1 fruit fly cellular context compared by ENCODE assay signal in genomic region chrX:9042457-9043045, dm6.
TF ChIP-seq lines count a peak whose summit lies in the region.

No protein-coding gene starts in this region.

TF ChIP-seq in whole organism, embryonic, 481 proteins besides CTCF, POLR2A, EP300 and RAD21 (continued from another document):
- TF ChIP-seq Oli (tag; optimal IDR thresholded peaks at IDR 0.05; lab: Kevin White, UChicago): peak; percentile 7
- TF ChIP-seq D (optimal IDR thresholded peaks at IDR 0.05; lab: Kevin White, UChicago): peak; percentile 89
- no peak for TF ChIP-seq D (GFP tag; optimal IDR thresholded peaks at IDR 0.05; lab: Kevin White, UChicago)
- no peak for TF ChIP-seq bigmax (GFP tag; optimal IDR thresholded peaks at IDR 0.05; lab: Kevin White, UChicago)
- peak; percentile 33; the same call in 1 of the 2 replicates for TF ChIP-seq amos (GFP tag; IDR thresholded peaks at IDR 0.05; lab: Robert Waterston, UW; ENCODE audit: partially characterized antibody)
- no peak for TF ChIP-seq seq (GFP tag; IDR thresholded peaks at IDR 0.05; lab: Robert Waterston, UW)
- peak; percentile 23 for TF ChIP-seq CG18262 (tag; optimal IDR thresholded peaks at IDR 0.05; lab: Kevin White, UChicago)
- TF ChIP-seq dpn (GFP tag; optimal IDR thresholded peaks at IDR 0.05; lab: Kevin White, UChicago): no peak
- TF ChIP-seq Opbp (GFP tag; IDR thresholded peaks at IDR 0.05; lab: Robert Waterston, UW; ENCODE audit: partially characterized antibody): no peak; the same call in 2 of the 3 replicates
- TF ChIP-seq CG1832 (GFP tag; optimal IDR thresholded peaks at IDR 0.05; lab: Kevin White, UChicago): peak; percentile 94
- no peak for TF ChIP-seq CG16813 (GFP tag; IDR thresholded peaks at IDR 0.05; lab: Robert Waterston, UW; ENCODE audit: partially characterized antibody)
- peak; percentile 6 for TF ChIP-seq sug (tag; optimal IDR thresholded peaks at IDR 0.05; lab: Kevin White, UChicago)
- peak; percentile 28 for TF ChIP-seq Kr (GFP tag; optimal IDR thresholded peaks at IDR 0.05; lab: Kevin White, UChicago)
- TF ChIP-seq CG15073 (GFP tag; optimal IDR thresholded peaks at IDR 0.05; lab: Kevin White, UChicago): no peak
- TF ChIP-seq CG1647 (GFP tag; optimal IDR thresholded peaks at IDR 0.05; lab: Kevin White, UChicago): no peak
- no peak for TF ChIP-seq CG12942 (GFP tag; optimal IDR thresholded peaks at IDR 0.05; lab: Kevin White, UChicago)
- no peak for TF ChIP-seq CG30431 (GFP tag; optimal IDR thresholded peaks at IDR 0.05; lab: Kevin White, UChicago)
- TF ChIP-seq pros (GFP tag; optimal IDR thresholded peaks at IDR 0.05; lab: Kevin White, UChicago): peak; percentile 18
- no peak for TF ChIP-seq CG17568 (GFP tag; optimal IDR thresholded peaks at IDR 0.05; lab: Kevin White, UChicago)
- TF ChIP-seq Ravus (GFP tag; IDR thresholded peaks at IDR 0.05; lab: Robert Waterston, UW): no peak
- TF ChIP-seq Chrac-16 (GFP tag; optimal IDR thresholded peaks at IDR 0.05; lab: Kevin White, UChicago): peak; percentile 13
- no peak for TF ChIP-seq CG9215 (GFP tag; IDR thresholded peaks at IDR 0.05; lab: Robert Waterston, UW)
- no peak for TF ChIP-seq wek (GFP tag; optimal IDR thresholded peaks at IDR 0.05; lab: Kevin White, UChicago)
- TF ChIP-seq CG14050 (GFP tag; IDR thresholded peaks at IDR 0.05; lab: Robert Waterston, UW): no peak; the same call in 2 of the 3 replicates
- 0 out of 2 replicates have a peak, but pooled peaks have one; percentile 22 for TF ChIP-seq CG31224 (GFP tag; IDR thresholded peaks at IDR 0.05; lab: Robert Waterston, UW)
- peak; percentile 34 for TF ChIP-seq kni (GFP tag; optimal IDR thresholded peaks at IDR 0.05; lab: Kevin White, UChicago)
- no peak for TF ChIP-seq CG18764 (GFP tag; optimal IDR thresholded peaks at IDR 0.05; lab: Kevin White, UChicago)
- no peak for TF ChIP-seq Atf-2 (GFP tag; optimal IDR thresholded peaks at IDR 0.05; lab: Kevin White, UChicago)
- TF ChIP-seq sisA (GFP tag; IDR thresholded peaks at IDR 0.05; lab: Robert Waterston, UW): 0 out of 2 replicates have a peak, but pooled peaks have one; percentile 13
- TF ChIP-seq Elba2 (GFP tag; optimal IDR thresholded peaks at IDR 0.05; lab: Kevin White, UChicago): no peak
- TF ChIP-seq row (GFP tag; IDR thresholded peaks at IDR 0.05; lab: Robert Waterston, UW): no peak
- TF ChIP-seq zen2 (GFP tag; IDR thresholded peaks at IDR 0.05; lab: Robert Waterston, UW; ENCODE audit: partially characterized antibody): no peak
- no peak for TF ChIP-seq CG7987 (GFP tag; optimal IDR thresholded peaks at IDR 0.05; lab: Kevin White, UChicago)
- TF ChIP-seq CG33557 (GFP tag; optimal IDR thresholded peaks at IDR 0.05; lab: Kevin White, UChicago): no peak
- TF ChIP-seq NfI (GFP tag; optimal IDR thresholded peaks at IDR 0.05; lab: Kevin White, UChicago): no peak
- no peak for TF ChIP-seq CG6854 (GFP tag; optimal IDR thresholded peaks at IDR 0.05; lab: Kevin White, UChicago)
- TF ChIP-seq CoRest (tag; optimal IDR thresholded peaks at IDR 0.05; lab: Kevin White, UChicago): peak; percentile 15
- no peak for TF ChIP-seq sqz (GFP tag; optimal IDR thresholded peaks at IDR 0.05; lab: Kevin White, UChicago)
- no peak for TF ChIP-seq onecut (GFP tag; IDR thresholded peaks at IDR 0.05; lab: Robert Waterston, UW)
- TF ChIP-seq h (optimal IDR thresholded peaks at IDR 0.05; lab: Kevin White, UChicago): no peak
- no peak for TF ChIP-seq CG10209 (GFP tag; optimal IDR thresholded peaks at IDR 0.05; lab: Kevin White, UChicago)
- TF ChIP-seq ase (GFP tag; IDR thresholded peaks at IDR 0.05; lab: Robert Waterston, UW): no peak
- peak in 1 of 2 experiments; percentile 7 for TF ChIP-seq insv (GFP tag; optimal IDR thresholded peaks at IDR 0.05; lab: Kevin White, UChicago)
- TF ChIP-seq Dfd (GFP tag; optimal IDR thresholded peaks at IDR 0.05; lab: Kevin White, UChicago): no peak
- TF ChIP-seq sob (GFP tag; IDR thresholded peaks at IDR 0.05; lab: Robert Waterston, UW): no peak
- TF ChIP-seq tx (GFP tag; optimal IDR thresholded peaks at IDR 0.05; lab: Kevin White, UChicago): no peak
- TF ChIP-seq NC2β (GFP tag; optimal IDR thresholded peaks at IDR 0.05; lab: Kevin White, UChicago): no peak
- no peak for TF ChIP-seq nau (GFP tag; optimal IDR thresholded peaks at IDR 0.05; lab: Kevin White, UChicago)
- TF ChIP-seq Hsf (GFP tag; optimal IDR thresholded peaks at IDR 0.05; lab: Kevin White, UChicago): no peak
- TF ChIP-seq CG13287 (GFP tag; IDR thresholded peaks at IDR 0.05; lab: Robert Waterston, UW; ENCODE audit: partially characterized antibody): peak; percentile 42
- TF ChIP-seq Atf3 (GFP tag; optimal IDR thresholded peaks at IDR 0.05; lab: Kevin White, UChicago): no peak
- 0 out of 2 replicates have a peak, but pooled peaks have one; percentile 34 for TF ChIP-seq bbx (GFP tag; IDR thresholded peaks at IDR 0.05; lab: Robert Waterston, UW; ENCODE audit: partially characterized antibody)
- no peak for TF ChIP-seq luna (GFP tag; optimal IDR thresholded peaks at IDR 0.05; lab: Kevin White, UChicago)
- no peak for TF ChIP-seq CG3838 (GFP tag; optimal IDR thresholded peaks at IDR 0.05; lab: Kevin White, UChicago)
- TF ChIP-seq CG14860 (GFP tag; IDR thresholded peaks at IDR 0.05; lab: Robert Waterston, UW; ENCODE audit: partially characterized antibody): no peak
- peak; percentile 12 for TF ChIP-seq Antp (GFP tag; optimal IDR thresholded peaks at IDR 0.05; lab: Kevin White, UChicago)
- no peak for TF ChIP-seq zfh2 (GFP tag; optimal IDR thresholded peaks at IDR 0.05; lab: Kevin White, UChicago)
- TF ChIP-seq CG1602 (GFP tag; optimal IDR thresholded peaks at IDR 0.05; lab: Kevin White, UChicago): no peak
- TF ChIP-seq CG6175 (GFP tag; IDR thresholded peaks at IDR 0.05; lab: Robert Waterston, UW): no peak
- TF ChIP-seq CG3281 (GFP tag; optimal IDR thresholded peaks at IDR 0.05; lab: Kevin White, UChicago): no peak
- peak; percentile 20; the same call in 1 of the 2 replicates for TF ChIP-seq CG9932 (GFP tag; IDR thresholded peaks at IDR 0.05; lab: Robert Waterston, UW)
- TF ChIP-seq gce (GFP tag; IDR thresholded peaks at IDR 0.05; lab: Robert Waterston, UW): no peak
- no peak for TF ChIP-seq CG1529 (GFP tag; optimal IDR thresholded peaks at IDR 0.05; lab: Kevin White, UChicago)
- no peak for TF ChIP-seq CG12219 (GFP tag; optimal IDR thresholded peaks at IDR 0.05; lab: Kevin White, UChicago)
- TF ChIP-seq Tbp (GFP tag; optimal IDR thresholded peaks at IDR 0.05; lab: Kevin White, UChicago): peak; percentile 54
- TF ChIP-seq CG4730 (GFP tag; IDR thresholded peaks at IDR 0.05; lab: Robert Waterston, UW): no peak
- peak; percentile 32; the same call in 1 of the 2 replicates for TF ChIP-seq tna (GFP tag; IDR thresholded peaks at IDR 0.05; lab: Robert Waterston, UW; ENCODE audit: partially characterized antibody)
- TF ChIP-seq CG30020 (tag; optimal IDR thresholded peaks at IDR 0.05; lab: Kevin White, UChicago): no peak
- TF ChIP-seq HHEX (GFP tag; optimal IDR thresholded peaks at IDR 0.05; lab: Kevin White, UChicago): no peak
- peak; percentile 9 for TF ChIP-seq CG2678 (tag; optimal IDR thresholded peaks at IDR 0.05; lab: Kevin White, UChicago)
- no peak for TF ChIP-seq Aef1 (GFP tag; IDR thresholded peaks at IDR 0.05; lab: Robert Waterston, UW)
- peak; percentile 7; the same call in 1 of the 2 replicates for TF ChIP-seq Rfx (GFP tag; IDR thresholded peaks at IDR 0.05; lab: Robert Waterston, UW)
- TF ChIP-seq CG6765 (GFP tag; optimal IDR thresholded peaks at IDR 0.05; lab: Kevin White, UChicago): no peak
- TF ChIP-seq CG3995 (GFP tag; optimal IDR thresholded peaks at IDR 0.05; lab: Kevin White, UChicago): no peak
- TF ChIP-seq gcm (GFP tag; optimal IDR thresholded peaks at IDR 0.05; lab: Kevin White, UChicago): no peak
- no peak for TF ChIP-seq Eip74EF (GFP tag; optimal IDR thresholded peaks at IDR 0.05; lab: Kevin White, UChicago)
- peak; percentile 66 for TF ChIP-seq nom (GFP tag; optimal IDR thresholded peaks at IDR 0.05; lab: Kevin White, UChicago)
- peak; percentile 23; the same call in 1 of the 2 replicates for TF ChIP-seq CG6689 (GFP tag; IDR thresholded peaks at IDR 0.05; lab: Robert Waterston, UW)
- TF ChIP-seq CG10543 (GFP tag; optimal IDR thresholded peaks at IDR 0.05; lab: Kevin White, UChicago): no peak
- peak; percentile 56 for TF ChIP-seq CG1603 (tag; optimal IDR thresholded peaks at IDR 0.05; lab: Kevin White, UChicago)
- TF ChIP-seq wdn (GFP tag; IDR thresholded peaks at IDR 0.05; lab: Robert Waterston, UW): no peak
- no peak for TF ChIP-seq CG4328 (GFP tag; optimal IDR thresholded peaks at IDR 0.05; lab: Kevin White, UChicago)
- TF ChIP-seq tap (tag; optimal IDR thresholded peaks at IDR 0.05; lab: Kevin White, UChicago): no peak
- TF ChIP-seq CG14014 (GFP tag; IDR thresholded peaks at IDR 0.05; lab: Robert Waterston, UW): peak; percentile 31; the same call in 1 of the 2 replicates
- peak; percentile 15 for TF ChIP-seq CG7839 (tag; optimal IDR thresholded peaks at IDR 0.05; lab: Kevin White, UChicago)
- no peak for TF ChIP-seq Mrtf (GFP tag; IDR thresholded peaks at IDR 0.05; lab: Robert Waterston, UW)
- TF ChIP-seq pzg (GFP tag; optimal IDR thresholded peaks at IDR 0.05; lab: Kevin White, UChicago): no peak
- TF ChIP-seq lab (GFP tag; optimal IDR thresholded peaks at IDR 0.05; lab: Kevin White, UChicago): peak; percentile 51
- peak; percentile 5 for TF ChIP-seq Xbp1 (GFP tag; optimal IDR thresholded peaks at IDR 0.05; lab: Kevin White, UChicago)
- TF ChIP-seq Hr3 (GFP tag; optimal IDR thresholded peaks at IDR 0.05; lab: Kevin White, UChicago): peak; percentile 3
- TF ChIP-seq CG34376 (GFP tag; optimal IDR thresholded peaks at IDR 0.05; lab: Kevin White, UChicago): peak; percentile 5
- no peak for TF ChIP-seq CG7372 (GFP tag; IDR thresholded peaks at IDR 0.05; lab: Robert Waterston, UW)
- peak; percentile 13 for TF ChIP-seq CG30403 (GFP tag; optimal IDR thresholded peaks at IDR 0.05; lab: Kevin White, UChicago)
- no peak for TF ChIP-seq p53 (GFP tag; optimal IDR thresholded peaks at IDR 0.05; lab: Kevin White, UChicago)
- TF ChIP-seq CG10565 (GFP tag; optimal IDR thresholded peaks at IDR 0.05; lab: Kevin White, UChicago): no peak
- 0 out of 2 replicates have a peak, but pooled peaks have one; percentile 33 for TF ChIP-seq HLH3B (GFP tag; IDR thresholded peaks at IDR 0.05; lab: Robert Waterston, UW)
- TF ChIP-seq Vsx1 (GFP tag; optimal IDR thresholded peaks at IDR 0.05; lab: Kevin White, UChicago): no peak
- TF ChIP-seq CG8359 (GFP tag; optimal IDR thresholded peaks at IDR 0.05; lab: Kevin White, UChicago; ENCODE audit: borderline replicate concordance): no peak
- no peak for TF ChIP-seq Sox100B (GFP tag; optimal IDR thresholded peaks at IDR 0.05; lab: Kevin White, UChicago)
- no peak for TF ChIP-seq tio (GFP tag; optimal IDR thresholded peaks at IDR 0.05; lab: Kevin White, UChicago)
- peak; percentile 34 for TF ChIP-seq CG10979 (tag; optimal IDR thresholded peaks at IDR 0.05; lab: Kevin White, UChicago)
- no peak for TF ChIP-seq ranshi (GFP tag; IDR thresholded peaks at IDR 0.05; lab: Robert Waterston, UW)
- peak; percentile 9 for TF ChIP-seq CG13424 (tag; optimal IDR thresholded peaks at IDR 0.05; lab: Kevin White, UChicago)
- no peak for TF ChIP-seq knrl (GFP tag; IDR thresholded peaks at IDR 0.05; lab: Robert Waterston, UW; ENCODE audit: partially characterized antibody)
- peak; percentile 61; the same call in 2 of the 3 replicates for TF ChIP-seq ci (GFP tag; IDR thresholded peaks at IDR 0.05; lab: Robert Waterston, UW)
- TF ChIP-seq Camta (GFP tag; optimal IDR thresholded peaks at IDR 0.05; lab: Kevin White, UChicago): peak; percentile 12
- TF ChIP-seq CG9727 (GFP tag; optimal IDR thresholded peaks at IDR 0.05; lab: Kevin White, UChicago): no peak
- no peak for TF ChIP-seq CG34422 (GFP tag; IDR thresholded peaks at IDR 0.05; lab: Robert Waterston, UW)
- TF ChIP-seq scrt (GFP tag; optimal IDR thresholded peaks at IDR 0.05; lab: Kevin White, UChicago): no peak
- TF ChIP-seq Ptx1 (GFP tag; IDR thresholded peaks at IDR 0.05; lab: Robert Waterston, UW): 0 out of 2 replicates have a peak, but pooled peaks have one; percentile 33
- TF ChIP-seq bsh (GFP tag; optimal IDR thresholded peaks at IDR 0.05; lab: Kevin White, UChicago): peak in 1 of 2 experiments; percentile 54
- peak; percentile 11 for TF ChIP-seq CG11504 (tag; optimal IDR thresholded peaks at IDR 0.05; lab: Kevin White, UChicago)
- no peak for TF ChIP-seq Usf (GFP tag; optimal IDR thresholded peaks at IDR 0.05; lab: Kevin White, UChicago)
- TF ChIP-seq Dip3 (GFP tag; optimal IDR thresholded peaks at IDR 0.05; lab: Kevin White, UChicago): no peak
